Worm (Caenorhabditis elegans): ENCODE data around the gene srw-8.

- no peak for TF ChIP-seq nhr-77 (tag; optimal IDR thresholded peaks at IDR 0.05)
- no peak for TF ChIP-seq tag-97 (GFP tag; IDR thresholded peaks at IDR 0.05)
Observed at ce11 chrV:3039282-3039681, 5.1 kb upstream of the srw-8 start, which contains the start of gene chpf-2.
